Worm (Caenorhabditis elegans): ENCODE data around the gene lim-4.

The lim-4 gene

DNA sequence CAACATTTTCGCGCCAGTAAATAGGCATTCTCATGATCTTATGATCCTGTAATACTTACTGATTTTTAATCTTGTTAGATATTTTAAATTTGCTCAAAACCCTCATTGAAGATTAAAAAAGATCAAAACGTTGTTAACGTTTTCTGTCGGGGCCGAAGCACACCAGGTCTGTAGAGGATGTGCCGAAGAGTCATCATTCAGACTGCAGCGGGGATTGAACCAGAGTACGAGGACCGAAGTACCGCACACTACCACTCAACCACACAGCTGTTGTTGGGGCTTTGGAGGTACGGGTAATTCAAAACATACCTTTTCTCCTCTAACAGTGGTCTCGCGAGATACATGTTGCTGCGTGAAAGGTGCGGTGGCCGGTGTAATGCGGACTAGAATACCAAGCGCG lies 40.9 kb upstream of the lim-4 start:
- TF ChIP-seq ceh-22 (tag; optimal IDR thresholded peaks at IDR 0.05) (no peak), ceh-24 (tag; optimal IDR thresholded peaks at IDR 0.05) (no peak), ceh-48 (tag; optimal IDR thresholded peaks at IDR 0.05) (no peak), npax-4 (tag; optimal IDR thresholded peaks at IDR 0.05) (no peak), C38D4.7 (GFP tag; optimal IDR thresholded peaks at IDR 0.05) (peak; percentile 32), fkh-10 (GFP tag; optimal IDR thresholded peaks at IDR 0.05) (no peak), nhr-11 (tag; optimal IDR thresholded peaks at IDR 0.05) (no peak), ceh-6 (GFP tag; optimal IDR thresholded peaks at IDR 0.05) (peak; percentile 74), pat-9 (tag; optimal IDR thresholded peaks at IDR 0.05) (peak; percentile 53), gmeb-2 (tag; optimal IDR thresholded peaks at IDR 0.05) (peak; percentile 38), pha-2 (tag; optimal IDR thresholded peaks at IDR 0.05) (no peak), K02D7.2 (tag; optimal IDR thresholded peaks at IDR 0.05) (no peak), ceh-45 (GFP tag; IDR thresholded peaks at IDR 0.05) (no peak), mec-3 (tag; optimal IDR thresholded peaks at IDR 0.05; ENCODE audit: borderline replicate concordance) (no peak), ttx-3 (tag; optimal IDR thresholded peaks at IDR 0.05) (peak; percentile 53), tbx-2 (tag; optimal IDR thresholded peaks at IDR 0.05) (peak; percentile 11), fax-1 (tag; optimal IDR thresholded peaks at IDR 0.05) (peak; percentile 50), rnt-1 (tag; optimal IDR thresholded peaks at IDR 0.05) (peak; percentile 38), elt-2 (tag; optimal IDR thresholded peaks at IDR 0.05) (peak; percentile 41), ceh-9 (tag; optimal IDR thresholded peaks at IDR 0.05) (no peak), eyg-1 (tag; optimal IDR thresholded peaks at IDR 0.05) (peak; percentile 40), sox-4 (tag; optimal IDR thresholded peaks at IDR 0.05) (peak; percentile 0), sox-2 (GFP tag; IDR thresholded peaks at IDR 0.05) (no peak), unc-86 (tag; optimal IDR thresholded peaks at IDR 0.05) (no peak), ref-2 (tag; optimal IDR thresholded peaks at IDR 0.05) (peak; percentile 30), dmd-4 (tag; optimal IDR thresholded peaks at IDR 0.05; ENCODE audit: borderline replicate concordance) (no peak), madf-2 (tag; optimal IDR thresholded peaks at IDR 0.05) (peak; percentile 43), hlh-30 (tag; optimal IDR thresholded peaks at IDR 0.05; ENCODE audit: insufficient read depth) (no peak), unc-42 (tag; optimal IDR thresholded peaks at IDR 0.05) (no peak), ceh-2 (tag; optimal IDR thresholded peaks at IDR 0.05) (no peak), nhr-232 (tag; optimal IDR thresholded peaks at IDR 0.05) (peak; percentile 38), che-1 (tag; optimal IDR thresholded peaks at IDR 0.05) (peak; percentile 58), hlh-6 (tag; optimal IDR thresholded peaks at IDR 0.05) (peak; percentile 53), dve-1 (tag; optimal IDR thresholded peaks at IDR 0.05) (no peak), fkh-6 (tag; optimal IDR thresholded peaks at IDR 0.05) (no peak), pha-4 (tag; optimal IDR thresholded peaks at IDR 0.05) (no peak), ceh-31 (tag; optimal IDR thresholded peaks at IDR 0.05) (peak; percentile 1), syd-9 (tag; optimal IDR thresholded peaks at IDR 0.05) (peak; percentile 17), K09A11.1 (tag; optimal IDR thresholded peaks at IDR 0.05; ENCODE audit: insufficient read depth) (peak; percentile 29), unc-55 (GFP tag; optimal IDR thresholded peaks at IDR 0.05) (no peak), T23F11.4 (GFP tag; optimal IDR thresholded peaks at IDR 0.05) (no peak), ceh-34 (tag; optimal IDR thresholded peaks at IDR 0.05) (peak; percentile 15), odd-2 (tag; optimal IDR thresholded peaks at IDR 0.05) (no peak), nfya-1 (tag; optimal IDR thresholded peaks at IDR 0.05) (peak; percentile 11), sdc-2 (tag; optimal IDR thresholded peaks at IDR 0.05) (peak; percentile 74), hlh-8 (tag; optimal IDR thresholded peaks at IDR 0.05) (peak; percentile 14)
